Fruit fly (Drosophila melanogaster) whole organism, larva: ENCODE measurements around the gene Fibp.
A peak's percentile ranks its signal among the peaks of the same experiment; 100 is the strongest.

Source experiments
- noc ChIP-seq: fragments of 200-800 bp; sonication (Bioruptor generic); optimal IDR thresholded peaks from 3 replicates; lab custom pipeline; 2019; ENCODE audit warnings: missing biosample characterization, mild to moderate bottlenecking, missing genetic modification characterization, moderate library complexity

The Fibp gene

dm6 chr3L:19813075-19813903, 4.5 kb downstream of the Fibp start, which contains the start of gene Cyp305a1:
TSS of gene Cyp305a1 (minus strand) at chr3L:19813339.
- no peak for TF ChIP-seq noc (tag; lab: Kevin White, UChicago)

dm6 chr3L:19812491-19812890, 5.3 kb downstream of the Fibp start:
- TF ChIP-seq noc (tag; lab: Kevin White, UChicago): no peak

DNA sequence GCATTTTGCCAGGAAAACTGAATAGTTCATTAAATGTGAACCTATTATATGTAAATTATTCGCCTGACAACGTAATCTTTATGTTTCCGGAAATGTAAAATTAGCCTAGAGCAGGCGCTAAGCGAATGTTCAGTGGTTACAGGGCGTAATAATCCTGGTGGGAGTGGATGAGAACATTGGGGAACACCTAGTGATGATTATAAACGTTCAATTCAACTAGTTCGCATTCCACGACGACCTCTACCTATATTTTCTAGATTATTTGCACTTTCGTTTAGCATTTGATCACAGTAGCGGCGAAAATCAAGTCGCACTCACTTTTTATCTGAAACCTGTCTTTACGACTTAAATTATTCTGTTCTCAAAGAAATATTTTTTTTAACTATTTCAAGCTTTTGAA, 10.2 kb downstream of the Fibp start:
- no peak for TF ChIP-seq noc (tag; lab: Kevin White, UChicago)

dm6 chr3L:19807103-19807502, 10.7 kb downstream of the Fibp start, which contains the start of the genes CG14104 and Kap-alpha1:
TSS of gene CG14104 (minus strand) at chr3L:19807199.
TSS of gene Kap-alpha1 (plus strand) at chr3L:19807232.
- TF ChIP-seq noc (tag; lab: Kevin White, UChicago): no peak

- TF ChIP-seq noc (tag; lab: Kevin White, UChicago): no peak
Observed at dm6 chr3L:19805895-19806294, 11.9 kb downstream of the Fibp start, which contains the start of gene CG34116. TSS of gene CG34116 (minus strand) at chr3L:19806036.

- no peak for TF ChIP-seq noc (tag; lab: Kevin White, UChicago)
Observed at dm6 chr3L:19804908-19805307, 12.9 kb downstream of the Fibp start, which contains the start of the genes TORIP and Ccdc58. TSS of gene TORIP (minus strand) at chr3L:19805080. TSS of gene Ccdc58 (plus strand) at chr3L:19805181.

DNA sequence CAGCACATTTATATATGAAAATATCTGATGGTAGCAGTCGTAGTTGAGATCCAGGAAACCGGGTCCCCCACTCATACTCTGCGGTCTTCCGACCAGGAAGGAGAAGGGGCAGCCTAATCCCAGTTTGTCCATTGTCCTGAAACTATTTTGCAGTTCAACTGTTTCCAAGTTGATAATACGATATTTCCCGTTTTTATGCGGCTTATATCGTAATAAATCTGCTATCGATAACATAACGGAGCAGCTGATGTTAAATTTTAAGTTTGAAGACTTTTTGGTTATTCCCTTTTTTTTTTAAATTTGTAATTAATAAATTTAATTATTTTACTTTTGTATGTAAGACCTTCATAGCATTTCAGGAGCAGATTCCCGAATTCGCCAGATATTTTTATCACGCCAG, 16.7 kb downstream of the Fibp start, which contains the start of gene CG14102:
Gene CG14102 (minus strand): TSS at position 187 of the 400 bp plus-strand sequence.
- TF ChIP-seq noc (tag; lab: Kevin White, UChicago): no peak

DNA sequence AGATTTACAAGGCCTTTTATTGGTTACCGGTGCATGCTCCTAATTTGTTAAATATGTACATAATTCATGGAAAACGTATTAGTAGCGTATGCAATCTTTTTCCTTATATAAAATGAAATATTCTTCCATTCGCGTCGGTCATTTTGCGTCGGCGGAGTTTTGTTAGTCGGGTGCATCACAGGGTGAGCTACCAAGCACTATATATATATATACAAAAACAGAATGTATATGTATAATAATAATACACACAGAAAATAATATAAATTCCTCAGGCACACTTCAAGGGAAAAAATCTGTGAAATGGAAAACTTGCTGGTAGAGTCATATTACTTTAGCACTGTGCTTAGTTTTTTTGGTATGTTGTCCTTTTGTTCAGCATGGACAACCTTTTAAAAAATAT, 18.8 kb downstream of the Fibp start, which contains the start of gene Ir76a:
Gene Ir76a (plus strand): TSS at position 301 of the 400 bp plus-strand sequence.
- TF ChIP-seq noc (tag; lab: Kevin White, UChicago): no peak

- peak; percentile 94 for TF ChIP-seq noc (tag; lab: Kevin White, UChicago)
Observed at dm6 chr3L:19794203-19794802, 23.5 kb downstream of the Fibp start.

DNA sequence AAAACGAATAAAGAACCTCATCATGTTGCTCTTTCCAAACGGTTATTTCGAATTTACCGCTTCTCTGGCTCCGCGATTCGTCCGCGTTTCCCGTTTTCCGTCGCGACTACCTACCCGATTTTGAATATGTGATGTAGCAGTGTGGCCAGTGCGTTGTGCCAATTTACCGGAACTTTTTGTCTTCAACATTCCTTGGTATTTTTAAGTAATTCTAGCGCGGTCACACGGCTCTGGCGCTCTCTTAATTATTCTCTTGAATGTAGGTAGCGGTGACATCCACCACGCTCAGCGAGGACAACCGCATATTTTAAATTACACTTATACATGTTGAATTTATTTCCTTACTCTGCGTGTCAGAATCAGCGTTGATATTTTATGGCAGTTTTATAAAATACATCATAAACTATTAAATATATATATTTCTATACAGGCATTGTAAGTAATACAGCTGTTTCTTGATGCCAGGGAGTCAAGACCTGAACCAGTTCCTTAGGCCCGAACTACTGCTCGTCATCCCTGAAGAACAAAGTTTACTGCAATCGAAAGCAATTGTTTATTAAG, 24.2 kb downstream of the Fibp start, which contains the start of the genes CG42637, Gyc76C and SREBP:
Gene CG42637 (minus strand): TSS at position 132 of the 561 bp plus-strand sequence.
Gene Gyc76C (minus strand): TSS at position 132 of the 561 bp plus-strand sequence.
Gene SREBP (plus strand): TSS at position 498 of the 561 bp plus-strand sequence.
- TF ChIP-seq noc (tag; lab: Kevin White, UChicago): no peak

DNA sequence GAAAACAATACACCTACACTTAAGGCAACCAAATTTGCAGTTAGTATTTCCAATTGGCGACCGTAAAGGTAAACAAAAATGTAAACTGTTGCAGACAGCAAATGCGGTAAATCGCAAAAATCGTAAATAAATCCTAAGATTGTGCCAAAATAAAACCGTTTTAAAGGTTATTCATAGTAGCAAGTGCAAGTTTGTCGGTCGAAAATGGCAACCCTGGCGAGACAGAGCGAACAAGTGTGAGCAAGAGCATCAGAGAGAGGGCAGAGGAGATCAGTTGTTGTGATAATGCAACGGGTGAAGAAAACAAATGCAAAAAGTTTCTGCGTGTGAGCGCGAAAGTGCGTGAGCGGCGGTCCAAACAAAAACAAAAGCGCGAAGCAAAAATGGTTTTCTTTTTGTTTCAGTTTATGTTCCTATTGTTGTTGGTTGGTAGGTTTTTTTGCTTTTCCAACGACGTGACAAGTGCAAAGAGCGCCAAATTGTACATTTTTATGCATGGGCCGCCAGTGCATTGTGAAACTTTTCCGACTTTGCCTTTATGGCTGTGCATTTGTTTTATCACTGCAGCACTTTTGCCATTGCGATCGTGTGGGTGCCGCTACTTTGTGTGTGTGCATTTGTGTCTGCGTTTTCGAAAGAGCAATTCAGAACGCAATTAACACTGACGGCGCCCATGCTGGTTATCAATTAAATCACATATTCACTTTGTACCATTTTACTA, 24.9 kb downstream of the Fibp start:
- TF ChIP-seq noc (tag; lab: Kevin White, UChicago): no peak

- peak; percentile 45 for TF ChIP-seq noc (tag; lab: Kevin White, UChicago)
Observed at dm6 chr3L:19791688-19792073, 26.1 kb downstream of the Fibp start.

DNA sequence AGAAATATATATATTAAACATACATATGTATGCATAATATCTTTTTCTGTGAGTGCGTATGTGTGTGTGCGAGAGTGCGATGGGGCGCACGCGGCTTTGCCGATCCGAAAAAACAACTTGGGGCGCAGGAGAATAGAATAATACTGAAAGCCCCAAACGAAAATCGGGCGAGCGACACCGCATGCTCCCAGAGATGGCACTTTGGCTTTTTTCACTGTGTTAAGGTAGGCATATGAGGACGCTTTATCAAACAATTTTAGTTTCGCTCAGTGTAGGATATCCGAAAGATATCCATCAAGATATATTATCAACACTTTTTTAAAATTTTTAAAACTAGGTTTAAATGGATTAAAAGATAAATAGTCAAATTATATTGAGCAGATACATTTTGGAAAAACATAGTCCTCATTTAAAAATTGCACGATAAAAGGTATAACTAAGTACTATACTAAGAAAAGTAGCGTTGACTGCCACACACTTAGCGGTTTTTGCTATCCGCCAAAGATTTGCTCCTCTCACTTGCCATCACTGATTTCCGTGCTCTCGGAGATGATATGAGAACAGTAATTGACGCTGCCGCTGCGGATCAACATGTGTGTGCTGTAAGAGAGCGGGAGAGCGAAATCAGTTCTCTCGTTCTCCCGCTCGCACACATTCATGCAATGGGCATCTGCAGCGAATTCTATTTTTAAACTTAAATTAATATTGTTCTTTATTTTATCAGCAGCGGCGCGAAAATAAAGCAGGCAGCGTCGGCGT, 26.7 kb downstream of the Fibp start:
- peak; percentile 75 for TF ChIP-seq noc (tag; lab: Kevin White, UChicago)

dm6 chr3L:19790564-19790928, 27.2 kb downstream of the Fibp start:
- no peak for TF ChIP-seq noc (tag; lab: Kevin White, UChicago)
